Fruit fly (Drosophila melanogaster): ENCODE measurements around the gene CG17562.

The CG17562 gene

DNA sequence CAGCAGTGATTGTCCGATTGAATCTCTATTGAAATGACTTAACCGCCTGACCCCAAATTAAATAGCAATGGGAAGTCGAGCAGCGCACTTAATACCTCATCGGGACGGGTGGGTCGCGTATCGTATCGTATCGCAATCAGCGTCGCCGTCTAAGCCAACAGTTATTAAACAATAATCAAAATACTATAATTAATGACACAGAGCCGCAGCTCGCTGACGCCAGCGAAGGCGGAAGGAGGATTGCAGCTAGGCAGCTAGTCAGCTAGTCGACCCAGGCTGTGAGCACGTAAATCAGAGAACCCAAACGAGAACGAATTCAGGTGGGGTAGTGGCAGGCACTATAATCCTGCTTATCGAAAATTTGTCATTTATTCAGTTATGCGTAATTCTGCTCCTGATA, 6.2 kb upstream of the CG17562 start, which contains the start of gene NPF:
Gene NPF (plus strand): TSS at position 301 of the 400 bp plus-strand sequence.
- TF ChIP-seq gl (tag; optimal IDR thresholded peaks at IDR 0.05): no peak
- no peak for TF ChIP-seq CG15710 (tag; optimal IDR thresholded peaks at IDR 0.05)
- no peak for TF ChIP-seq Pif1B (GFP tag; optimal IDR thresholded peaks at IDR 0.05)
- TF ChIP-seq CG14655 (GFP tag; optimal IDR thresholded peaks at IDR 0.05): no peak
- no peak for TF ChIP-seq fd96Ca (GFP tag; IDR thresholded peaks at IDR 0.05)
- no peak for TF ChIP-seq CG17806 (tag; optimal IDR thresholded peaks at IDR 0.05)
- TF ChIP-seq CG13204 (GFP tag; optimal IDR thresholded peaks at IDR 0.05): no peak
- TF ChIP-seq EcR (GFP tag; optimal IDR thresholded peaks at IDR 0.05): no peak
- no peak for TF ChIP-seq CG9948 (tag; optimal IDR thresholded peaks at IDR 0.05)
- no peak for TF ChIP-seq CG32121 (GFP tag; IDR thresholded peaks at IDR 0.05)
- TF ChIP-seq CG8301 (tag; optimal IDR thresholded peaks at IDR 0.05): no peak
- TF ChIP-seq CG8159 (tag; optimal IDR thresholded peaks at IDR 0.05): no peak
- TF ChIP-seq rn (GFP tag; IDR thresholded peaks at IDR 0.05): no peak
- no peak for TF ChIP-seq CG4496 (GFP tag; IDR thresholded peaks at IDR 0.05)

DNA sequence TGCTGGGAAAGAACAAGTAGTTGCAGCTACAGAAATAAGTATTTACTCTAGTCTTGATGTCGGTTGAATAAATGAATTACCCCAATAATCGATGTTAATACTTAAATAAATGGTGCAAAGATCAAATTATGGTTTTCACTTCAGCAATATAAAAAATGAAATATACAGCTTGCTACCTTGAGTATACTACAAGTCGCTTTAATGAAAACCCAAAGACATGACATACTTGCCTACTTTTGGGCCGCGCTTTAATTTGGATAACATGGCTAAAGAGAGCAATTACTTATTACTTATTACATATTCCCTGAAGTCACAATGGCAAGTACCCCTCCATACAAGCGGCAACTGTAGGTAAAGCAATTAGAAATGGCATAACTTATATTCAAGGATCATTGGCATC, 3.9 kb upstream of the CG17562 start:
- no peak for TF ChIP-seq fd96Ca (GFP tag; IDR thresholded peaks at IDR 0.05)
- TF ChIP-seq Snoo (tag; optimal IDR thresholded peaks at IDR 0.05): no peak
- no peak for TF ChIP-seq CG4496 (GFP tag; IDR thresholded peaks at IDR 0.05)
- no peak for TF ChIP-seq rn (GFP tag; IDR thresholded peaks at IDR 0.05)
- no peak for TF ChIP-seq Pif1A (GFP tag; optimal IDR thresholded peaks at IDR 0.05)
- no peak for TF ChIP-seq CG8301 (tag; optimal IDR thresholded peaks at IDR 0.05)
- TF ChIP-seq CG8159 (tag; optimal IDR thresholded peaks at IDR 0.05): no peak
- no peak for TF ChIP-seq Ets98B (GFP tag; IDR thresholded peaks at IDR 0.05)
- no peak for TF ChIP-seq CG14655 (GFP tag; optimal IDR thresholded peaks at IDR 0.05)
- no peak for TF ChIP-seq CG32121 (GFP tag; IDR thresholded peaks at IDR 0.05)
- no peak for TF ChIP-seq CG15710 (tag; optimal IDR thresholded peaks at IDR 0.05)

DNA sequence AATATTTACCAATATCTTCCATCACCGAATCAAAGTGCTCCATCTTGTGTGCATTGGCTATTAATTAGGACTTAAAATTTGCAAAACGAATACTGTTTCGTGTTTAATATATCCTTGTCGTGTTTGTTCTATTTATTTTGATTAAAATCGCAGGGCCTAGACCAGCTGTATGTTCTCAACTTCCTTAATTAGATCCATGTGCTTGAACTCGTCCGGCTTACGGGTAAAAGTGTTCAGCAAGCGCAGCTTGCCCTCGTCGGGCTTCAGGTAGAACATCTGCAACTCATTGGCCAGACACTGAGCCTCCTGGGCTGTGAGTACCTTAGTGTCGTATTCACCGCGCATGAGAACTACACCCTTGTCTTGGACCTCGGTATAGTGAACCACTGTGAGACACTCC, 1.8 kb upstream of the CG17562 start, which contains the start of gene CG12783:
Gene CG12783 (minus strand): TSS at position 101 of the 400 bp plus-strand sequence.
- TF ChIP-seq CG34367 (tag; optimal IDR thresholded peaks at IDR 0.05): no peak
- TF ChIP-seq Pif1B (GFP tag; optimal IDR thresholded peaks at IDR 0.05): no peak
- TF ChIP-seq Pif1A (GFP tag; optimal IDR thresholded peaks at IDR 0.05): no peak
- TF ChIP-seq CG8159 (tag; optimal IDR thresholded peaks at IDR 0.05): no peak
- no peak for TF ChIP-seq EcR (GFP tag; optimal IDR thresholded peaks at IDR 0.05)
- no peak for TF ChIP-seq CG9948 (tag; optimal IDR thresholded peaks at IDR 0.05)
- TF ChIP-seq CG14655 (GFP tag; optimal IDR thresholded peaks at IDR 0.05): no peak
- no peak for TF ChIP-seq rn (GFP tag; IDR thresholded peaks at IDR 0.05)
- TF ChIP-seq Ets98B (GFP tag; IDR thresholded peaks at IDR 0.05): no peak
- no peak for TF ChIP-seq CG13204 (GFP tag; optimal IDR thresholded peaks at IDR 0.05)
- TF ChIP-seq CG15710 (tag; optimal IDR thresholded peaks at IDR 0.05): no peak
- no peak for TF ChIP-seq D1 (tag; optimal IDR thresholded peaks at IDR 0.05)
- no peak for TF ChIP-seq CG17806 (tag; optimal IDR thresholded peaks at IDR 0.05)
- no peak for TF ChIP-seq CG32121 (GFP tag; IDR thresholded peaks at IDR 0.05)

DNA sequence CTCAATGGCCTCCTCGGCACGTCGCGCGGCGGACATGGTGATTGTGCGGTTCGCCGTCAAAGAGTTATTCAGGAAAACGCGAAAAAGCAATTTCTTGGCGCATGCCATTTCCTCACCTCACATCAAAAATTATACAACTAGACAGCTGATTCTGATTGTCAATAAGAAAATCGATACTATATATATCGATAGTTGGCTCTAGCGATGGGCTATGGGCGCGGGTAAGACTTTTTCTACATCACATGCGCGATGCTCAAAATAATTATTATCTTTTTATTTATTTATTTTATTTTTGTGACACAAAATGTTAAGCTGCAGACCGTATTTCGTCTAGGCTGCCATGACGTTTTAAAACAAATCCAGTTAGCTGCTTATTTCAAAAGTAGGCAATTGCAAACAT, 868 bp upstream of the CG17562 start, which contains the start of gene CG10340:
Gene CG10340 (minus strand): TSS at position 151 of the 400 bp plus-strand sequence.
- TF ChIP-seq Pif1B (GFP tag; optimal IDR thresholded peaks at IDR 0.05) (no peak), CG9948 (tag; optimal IDR thresholded peaks at IDR 0.05) (no peak), D1 (tag; optimal IDR thresholded peaks at IDR 0.05) (peak; percentile 78), EcR (GFP tag; optimal IDR thresholded peaks at IDR 0.05) (no peak), Snoo (tag; optimal IDR thresholded peaks at IDR 0.05) (no peak), CG8301 (tag; optimal IDR thresholded peaks at IDR 0.05) (no peak), CG32121 (GFP tag; IDR thresholded peaks at IDR 0.05) (no peak), CG4496 (GFP tag; IDR thresholded peaks at IDR 0.05) (no peak)

DNA sequence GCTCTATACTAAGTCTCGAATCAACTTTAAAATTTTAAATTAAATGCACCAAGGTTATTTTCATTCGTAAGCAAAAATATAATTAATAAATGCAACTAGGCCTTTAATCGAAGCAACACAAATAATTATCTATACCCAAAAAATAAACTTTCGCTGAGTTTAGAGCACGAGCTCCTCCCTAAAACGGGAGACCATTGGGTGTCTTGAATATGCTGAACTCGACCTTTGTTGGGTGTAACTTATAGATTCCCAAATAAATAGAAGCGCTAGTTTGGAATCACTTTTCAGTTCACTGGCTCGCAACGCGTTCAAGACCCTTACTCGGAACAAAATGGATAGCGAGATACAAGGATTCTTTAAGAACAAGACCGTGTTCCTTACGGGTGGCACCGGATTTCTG, 2.5 kb downstream of the CG17562 start, which contains the start of gene CG17560:
Gene CG17560 (plus strand): TSS at position 301 of the 400 bp plus-strand sequence.
- TF ChIP-seq CG4496 (GFP tag; IDR thresholded peaks at IDR 0.05) (no peak), CG17806 (tag; optimal IDR thresholded peaks at IDR 0.05) (no peak), gl (tag; optimal IDR thresholded peaks at IDR 0.05) (no peak), EcR (GFP tag; optimal IDR thresholded peaks at IDR 0.05) (no peak), CG8159 (tag; optimal IDR thresholded peaks at IDR 0.05) (no peak), CG12605 (GFP tag; IDR thresholded peaks at IDR 0.05) (no peak), Pif1A (GFP tag; optimal IDR thresholded peaks at IDR 0.05) (no peak), CG34367 (tag; optimal IDR thresholded peaks at IDR 0.05) (no peak), CG8301 (tag; optimal IDR thresholded peaks at IDR 0.05) (no peak), CG14655 (GFP tag; optimal IDR thresholded peaks at IDR 0.05) (no peak), fd96Ca (GFP tag; IDR thresholded peaks at IDR 0.05) (no peak), CG13204 (GFP tag; optimal IDR thresholded peaks at IDR 0.05) (no peak), rn (GFP tag; IDR thresholded peaks at IDR 0.05) (no peak)

DNA sequence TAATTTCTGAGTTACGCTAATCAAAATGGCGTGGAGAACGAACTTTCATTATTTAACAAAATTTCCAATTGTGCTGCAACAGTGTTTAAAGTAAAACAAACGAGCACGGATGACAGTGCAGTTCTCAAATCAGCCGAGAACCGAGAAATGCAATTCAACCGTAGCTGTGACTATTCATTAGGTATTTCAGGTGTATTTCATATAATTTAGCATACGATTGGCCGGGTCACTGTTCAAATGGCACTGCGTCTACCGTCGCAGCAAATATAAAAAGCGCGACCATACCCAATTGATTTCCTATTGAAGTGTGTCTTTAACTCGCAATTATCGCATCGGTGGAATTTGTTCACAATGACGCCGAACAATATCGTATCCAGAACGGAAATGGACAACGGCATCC, 5.4 kb downstream of the CG17562 start, which contains the start of gene CG14893:
Gene CG14893 (plus strand): TSS at position 301 of the 400 bp plus-strand sequence.
- TF ChIP-seq CG8301 (tag; optimal IDR thresholded peaks at IDR 0.05) (no peak), CG32121 (GFP tag; IDR thresholded peaks at IDR 0.05) (no peak), gl (tag; optimal IDR thresholded peaks at IDR 0.05) (no peak), CG10348 (GFP tag; IDR thresholded peaks at IDR 0.05) (no peak), Ets98B (GFP tag; IDR thresholded peaks at IDR 0.05) (no peak), Snoo (tag; optimal IDR thresholded peaks at IDR 0.05) (no peak), fd96Ca (GFP tag; IDR thresholded peaks at IDR 0.05) (no peak)

DNA sequence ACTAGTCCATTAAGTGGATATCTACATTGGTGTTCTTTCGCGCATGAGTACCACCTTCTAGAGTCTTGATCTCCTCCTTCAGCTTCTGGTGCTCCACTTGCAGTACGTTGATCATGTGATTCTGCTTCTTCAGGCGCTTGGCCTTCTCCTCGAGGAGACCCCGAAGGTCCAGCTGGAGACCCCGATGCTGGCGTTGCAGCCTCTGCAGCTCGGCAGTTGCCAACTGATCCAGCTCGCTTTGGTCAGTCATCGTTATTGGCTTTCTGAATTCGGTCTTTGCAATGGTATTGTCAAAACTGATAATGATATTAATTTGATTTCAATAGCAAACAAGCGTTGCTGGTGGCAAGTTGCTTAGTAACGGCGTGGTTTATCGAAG, 9.3 kb downstream of the CG17562 start, which contains the start of gene Ccdc114:
Gene Ccdc114 (minus strand): TSS at position 347 of the 379 bp plus-strand sequence.
- no peak for TF ChIP-seq rn (GFP tag; IDR thresholded peaks at IDR 0.05)
- TF ChIP-seq CG34367 (tag; optimal IDR thresholded peaks at IDR 0.05): no peak
- no peak for TF ChIP-seq D1 (tag; optimal IDR thresholded peaks at IDR 0.05)
- TF ChIP-seq CG10348 (GFP tag; IDR thresholded peaks at IDR 0.05): no peak
- no peak for TF ChIP-seq Pif1B (GFP tag; optimal IDR thresholded peaks at IDR 0.05)
- TF ChIP-seq EcR (GFP tag; optimal IDR thresholded peaks at IDR 0.05): no peak
- no peak for TF ChIP-seq CG8159 (tag; optimal IDR thresholded peaks at IDR 0.05)
- TF ChIP-seq CG32121 (GFP tag; IDR thresholded peaks at IDR 0.05): no peak
- no peak for TF ChIP-seq CG8301 (tag; optimal IDR thresholded peaks at IDR 0.05)
- no peak for TF ChIP-seq Pif1A (GFP tag; optimal IDR thresholded peaks at IDR 0.05)
- TF ChIP-seq CG14655 (GFP tag; optimal IDR thresholded peaks at IDR 0.05): no peak
- no peak for TF ChIP-seq Snoo (tag; optimal IDR thresholded peaks at IDR 0.05)
